Worm (Caenorhabditis elegans): ENCODE measurements around the gene lgc-6.
"Not testable (repeated sequence)": the region's sequence is repeated elsewhere in the genome, so short reads cannot be mapped to it uniquely, and the experiment has no call there.

The lgc-6 gene

DNA sequence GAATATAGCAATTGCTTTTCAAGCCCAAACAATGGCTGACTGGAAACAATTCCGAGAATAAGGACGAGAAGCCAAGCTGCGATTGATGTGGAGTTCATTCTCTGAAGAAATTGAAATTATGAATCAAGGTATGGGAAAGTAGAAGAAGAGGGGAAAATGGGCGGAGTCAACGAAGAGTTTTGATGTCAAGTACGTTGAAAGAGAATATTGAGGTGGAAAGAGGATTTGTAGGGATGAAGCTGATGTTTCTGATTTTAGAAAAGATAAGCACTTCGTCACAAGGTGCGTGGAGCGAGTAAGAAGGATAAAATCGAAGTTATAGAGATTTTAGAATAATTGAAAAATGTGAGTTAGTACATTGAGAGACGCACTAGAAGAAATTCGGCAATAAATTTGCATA is 43.0 kb downstream of the lgc-6 start, which contains the start of gene D2096.9:
Gene D2096.9, minus strand, starts transcription at position 101 of the 400 bp plus-strand sequence.
- TF ChIP-seq him-1 (tag; optimal IDR thresholded peaks at IDR 0.05) (no peak), W03F9.2 (tag; optimal IDR thresholded peaks at IDR 0.05) (no peak)

ce11 chrIV:8384737-8385136 is 45.0 kb downstream of the lgc-6 start:
- no peak for TF ChIP-seq him-1 (tag; optimal IDR thresholded peaks at IDR 0.05)
- no peak for TF ChIP-seq dao-5 (tag; optimal IDR thresholded peaks at IDR 0.05)
- no peak for TF ChIP-seq W03F9.2 (tag; optimal IDR thresholded peaks at IDR 0.05)

- TF ChIP-seq dao-5 (tag; optimal IDR thresholded peaks at IDR 0.05) = no peak
- TF ChIP-seq W03F9.2 (tag; optimal IDR thresholded peaks at IDR 0.05) = no peak
- TF ChIP-seq him-1 (tag; optimal IDR thresholded peaks at IDR 0.05) = no peak
Observed at ce11 chrIV:8385662-8386061, 45.9 kb downstream of the lgc-6 start.

ce11 chrIV:8389139-8389538 is 49.4 kb downstream of the lgc-6 start, which contains the start of gene D2096.10:
D2096.10 (minus strand) TSS chrIV:8389239.
- TF ChIP-seq W03F9.2, dao-5, him-1 (tag; optimal IDR thresholded peaks at IDR 0.05): not testable (repeated sequence)

Measured in whole organism, L4/young adult.